Worm (Caenorhabditis elegans) whole organism, L3 larva: ENCODE data around the gene degl-1.
A peak's percentile ranks its signal among the peaks of the same experiment; 100 is the strongest.

Source experiments
- ZK546.5 ChIP-seq: sonication (generic microtip); optimal IDR thresholded peaks from 2 replicates; lab custom pipeline; 2017; ENCODE audit warnings: missing biosample characterization, missing genetic modification characterization
- ceh-82 ChIP-seq: fragments of 150-350 bp; optimal IDR thresholded peaks from 2 replicates; lab custom pipeline; 2014; ENCODE audit warnings: missing biosample characterization, missing genetic modification characterization
- egl-5 ChIP-seq: fragments of 150-350 bp; optimal IDR thresholded peaks from 2 replicates; lab custom pipeline; 2017; ENCODE audit warnings: missing biosample characterization, missing genetic modification reagents, missing genetic modification characterization, inconsistent platforms
- elt-3 ChIP-seq, 3 experiments: fragments of 150-350 bp in 1 of 3; sonication (generic microtip) in 2 of 3; optimal IDR thresholded peaks; 2 replicates in 2 of 3; 4 replicates in 1 of 3; lab custom pipeline; 2014 to 2017; ENCODE audit warnings: missing biosample characterization in 3 of 3, missing genetic modification characterization in 3 of 3
- fkh-10 ChIP-seq: sonication (generic microtip); optimal IDR thresholded peaks from 2 replicates; lab custom pipeline; 2017; ENCODE audit warnings: missing biosample characterization, missing genetic modification reagents, missing genetic modification characterization
- fos-1 ChIP-seq: fragments of 150-350 bp; optimal IDR thresholded peaks from 2 replicates; lab custom pipeline; 2014; ENCODE audit warnings: missing biosample characterization, missing genetic modification characterization
- jun-1 ChIP-seq: fragments of 150-350 bp; optimal IDR thresholded peaks from 2 replicates; lab custom pipeline; 2014; ENCODE audit warnings: missing biosample characterization, missing genetic modification reagents, missing genetic modification characterization
- lin-15B ChIP-seq: fragments of 150-350 bp; optimal IDR thresholded peaks from 2 replicates; lab custom pipeline; 2014; ENCODE audit warnings: missing biosample characterization, missing genetic modification characterization
- nfya-1 ChIP-seq: sonication (generic microtip); optimal IDR thresholded peaks from 2 replicates; lab custom pipeline; 2017; ENCODE audit warnings: missing genetic modification characterization, mild to moderate bottlenecking, missing compliant biosample characterization, antibody characterized with exemption, moderate library complexity; ENCODE audit not compliant: insufficient read depth
- nhr-12 ChIP-seq: fragments of 150-350 bp; optimal IDR thresholded peaks from 2 replicates; lab custom pipeline; 2014; ENCODE audit warnings: missing biosample characterization, missing genetic modification characterization
- nhr-237 ChIP-seq: fragments of 150-350 bp; optimal IDR thresholded peaks from 2 replicates; lab custom pipeline; 2014; ENCODE audit warnings: missing biosample characterization, missing genetic modification characterization
- nhr-28 ChIP-seq: fragments of 150-350 bp; optimal IDR thresholded peaks from 2 replicates; lab custom pipeline; 2014; ENCODE audit warnings: missing biosample characterization, missing genetic modification characterization
- snpc-4 ChIP-seq: fragments of 150-350 bp; optimal IDR thresholded peaks from 2 replicates; lab custom pipeline; 2014; ENCODE audit warnings: missing biosample characterization, missing genetic modification characterization
- ztf-11 ChIP-seq: fragments of 150-350 bp; optimal IDR thresholded peaks from 2 replicates; lab custom pipeline; 2014; ENCODE audit warnings: missing biosample characterization, missing genetic modification characterization

ce11 chrIV:14793900-14794624 lies 22.8 kb upstream of the degl-1 start:
- TF ChIP-seq ZK546.5 (tag; lab: Kevin White, UChicago) = no peak
- TF ChIP-seq nhr-237 (tag; lab: Kevin White, UChicago) = no peak
- no peak for TF ChIP-seq ceh-82 (tag; lab: Kevin White, UChicago)
- TF ChIP-seq nhr-28 (tag; lab: Kevin White, UChicago) = no peak
- no peak for TF ChIP-seq elt-3 (tag; optimal IDR thresholded peaks at IDR 0.05; lab: Kevin White, UChicago)
- TF ChIP-seq nhr-12 (tag; lab: Kevin White, UChicago) = no peak
- no peak for TF ChIP-seq egl-5 (tag; lab: Kevin White, UChicago)
- TF ChIP-seq ztf-11 (tag; lab: Kevin White, UChicago) = no peak
- TF ChIP-seq fkh-10 = no peak
- peak; percentile 71 for TF ChIP-seq nfya-1 (tag; lab: Kevin White, UChicago)
- TF ChIP-seq jun-1 (tag; lab: Kevin White, UChicago) = peak; percentile 21
- TF ChIP-seq fos-1 = no peak
- peak; percentile 17 for TF ChIP-seq lin-15B (tag; lab: Kevin White, UChicago)
- no peak for TF ChIP-seq snpc-4
